Fruit fly (Drosophila melanogaster): ENCODE data around the gene Inx2.
A peak's percentile ranks its signal among the peaks of the same experiment; 100 is the strongest.

DNA sequence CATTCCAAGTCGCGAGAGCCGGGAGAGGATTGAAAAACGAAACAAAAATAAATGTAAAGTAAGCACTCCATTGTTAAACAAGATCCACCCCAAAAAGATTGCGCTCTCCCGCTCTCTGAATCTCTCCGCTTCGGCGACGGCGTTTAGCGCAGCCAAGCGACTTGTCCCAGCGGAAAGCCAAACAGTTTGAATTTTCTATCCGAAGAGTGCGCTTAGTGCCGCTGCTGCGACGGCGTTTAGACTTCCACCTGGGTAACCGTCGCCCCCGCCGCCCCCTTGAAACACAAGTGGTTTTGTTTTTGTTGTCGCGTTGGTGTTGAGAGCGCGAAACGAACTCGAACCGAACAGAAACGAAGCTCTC lies at the start of gene Inx2:
- no peak for TF ChIP-seq Vsx1 (GFP tag; optimal IDR thresholded peaks at IDR 0.05)
- peak; percentile 11 for TF ChIP-seq Nf-YB (GFP tag; optimal IDR thresholded peaks at IDR 0.05)
- no peak for TF ChIP-seq cg (GFP tag; optimal IDR thresholded peaks at IDR 0.05)
- TF ChIP-seq az2 (GFP tag; optimal IDR thresholded peaks at IDR 0.05): no peak
- TF ChIP-seq slou (GFP tag; optimal IDR thresholded peaks at IDR 0.05): no peak
- TF ChIP-seq Hr78 (GFP tag; optimal IDR thresholded peaks at IDR 0.05): no peak
- no peak for TF ChIP-seq CG13123 (GFP tag; optimal IDR thresholded peaks at IDR 0.05)
- no peak for TF ChIP-seq disco-r (GFP tag; optimal IDR thresholded peaks at IDR 0.05)
